Worm (Caenorhabditis elegans): ENCODE data around the gene ttbk-7.
A peak's percentile ranks its signal among the peaks of the same experiment; 100 is the strongest.

Gene ttbk-7

ce11 chrV:12939434-12939833 is 43.8 kb upstream of the ttbk-7 start, which contains the start of gene T16G1.5:
Gene T16G1.5 (minus strand): TSS chrV:12939552.
- no peak for TF ChIP-seq sea-2 (GFP tag; optimal IDR thresholded peaks at IDR 0.05)
- peak; percentile 25 for TF ChIP-seq elt-2 (tag; optimal IDR thresholded peaks at IDR 0.05)

ce11 chrV:12937098-12937497 is 41.4 kb upstream of the ttbk-7 start, which contains the start of gene T16G1.6:
Gene T16G1.6 (minus strand): TSS chrV:12937174.
- TF ChIP-seq elt-2 (tag; optimal IDR thresholded peaks at IDR 0.05) (peak; percentile 91), pqm-1 (tag; optimal IDR thresholded peaks at IDR 0.05) (peak; percentile 90), daf-12 (tag; optimal IDR thresholded peaks at IDR 0.05) (no peak)

ce11 chrV:12934976-12935375 is 39.3 kb upstream of the ttbk-7 start, which contains the start of gene T16G1.7:
Gene T16G1.7 (minus strand): TSS chrV:12935112.
- peak; percentile 49 for TF ChIP-seq pha-4 (tag; optimal IDR thresholded peaks at IDR 0.05)
- no peak for TF ChIP-seq ceh-9 (tag; optimal IDR thresholded peaks at IDR 0.05)
- TF ChIP-seq eor-1 (tag; optimal IDR thresholded peaks at IDR 0.05) = no peak
- TF ChIP-seq R02D3.7 (tag; optimal IDR thresholded peaks at IDR 0.05) = no peak
- no peak for TF ChIP-seq unc-39 (tag; optimal IDR thresholded peaks at IDR 0.05)
- TF ChIP-seq tbx-2 (tag; optimal IDR thresholded peaks at IDR 0.05) = no peak
- TF ChIP-seq egl-27 (tag; optimal IDR thresholded peaks at IDR 0.05) = no peak
- TF ChIP-seq egl-5 (tag; optimal IDR thresholded peaks at IDR 0.05) = no peak
- TF ChIP-seq pqm-1 (tag; optimal IDR thresholded peaks at IDR 0.05) = peak; percentile 89
- no peak for TF ChIP-seq elt-1 (tag; optimal IDR thresholded peaks at IDR 0.05)
- TF ChIP-seq unc-62 (GFP tag; optimal IDR thresholded peaks at IDR 0.05) = no peak
- peak; percentile 55 for TF ChIP-seq jun-1 (tag; optimal IDR thresholded peaks at IDR 0.05)
- TF ChIP-seq nhr-43 (tag; optimal IDR thresholded peaks at IDR 0.05; ENCODE audit: poor library complexity, severe bottlenecking) = no peak
- no peak for TF ChIP-seq skn-1 (tag; optimal IDR thresholded peaks at IDR 0.05)
- no peak for TF ChIP-seq ceh-28 (tag; optimal IDR thresholded peaks at IDR 0.05)
- no peak for TF ChIP-seq elt-3 (tag; optimal IDR thresholded peaks at IDR 0.05)
- peak; percentile 91 for TF ChIP-seq elt-2 (tag; optimal IDR thresholded peaks at IDR 0.05)

- no peak for TF ChIP-seq ztf-4 (tag; optimal IDR thresholded peaks at IDR 0.05)
- peak; percentile 75 for TF ChIP-seq pqm-1 (tag; optimal IDR thresholded peaks at IDR 0.05)
- TF ChIP-seq elt-2 (tag; optimal IDR thresholded peaks at IDR 0.05) = peak; percentile 65
These were observed 38.0 kb upstream of the ttbk-7 start for ce11 chrV:12933654-12934053.

ce11 chrV:12928929-12929532 is 33.4 kb upstream of the ttbk-7 start, which contains the start of gene T16G1.2:
Gene T16G1.2 (plus strand): TSS chrV:12929482.
- TF ChIP-seq nhr-25 (tag; optimal IDR thresholded peaks at IDR 0.05) (peak; percentile 8), egl-5 (tag; optimal IDR thresholded peaks at IDR 0.05) (no peak)

- TF ChIP-seq ceh-28 (tag; optimal IDR thresholded peaks at IDR 0.05) (no peak), elt-2 (tag; optimal IDR thresholded peaks at IDR 0.05) (peak; percentile 22), skn-1 (tag; optimal IDR thresholded peaks at IDR 0.05) (no peak), tbx-2 (tag; optimal IDR thresholded peaks at IDR 0.05) (no peak), nhr-43 (tag; optimal IDR thresholded peaks at IDR 0.05; ENCODE audit: poor library complexity, severe bottlenecking) (no peak)
These were observed 28.5 kb upstream of the ttbk-7 start, which contains the start of gene pqn-67 for ce11 chrV:12924128-12924527. Gene pqn-67 (plus strand): TSS chrV:12924428.

- TF ChIP-seq elt-2 (tag; optimal IDR thresholded peaks at IDR 0.05) (peak; percentile 6), lin-39 (tag; optimal IDR thresholded peaks at IDR 0.05) (no peak), pqm-1 (tag; optimal IDR thresholded peaks at IDR 0.05) (peak; percentile 10)
These were observed 26.6 kb upstream of the ttbk-7 start, which contains the start of gene dhrs-4 for ce11 chrV:12922308-12922707. Gene dhrs-4 (plus strand): TSS chrV:12922608.

- TF ChIP-seq fkh-10 (GFP tag; optimal IDR thresholded peaks at IDR 0.05) = no peak
- peak; percentile 76 for TF ChIP-seq pqm-1 (tag; optimal IDR thresholded peaks at IDR 0.05)
- TF ChIP-seq fos-1 (tag; optimal IDR thresholded peaks at IDR 0.05) = no peak
- TF ChIP-seq unc-39 (tag; optimal IDR thresholded peaks at IDR 0.05) = no peak
- no peak for TF ChIP-seq snpc-4 (tag; optimal IDR thresholded peaks at IDR 0.05)
- TF ChIP-seq pha-4 (tag; optimal IDR thresholded peaks at IDR 0.05) = peak; percentile 68
- peak; percentile 88 for TF ChIP-seq elt-2 (tag; optimal IDR thresholded peaks at IDR 0.05)
These were observed 26.0 kb upstream of the ttbk-7 start for ce11 chrV:12921680-12922079.

Data from whole organism, L3 larva.